Fruit fly (Drosophila melanogaster) whole organism, embryonic: Measurements from ENCODE around the gene beta'COP.

ENCODE experiments used
- BEAF-32 ChIP-seq: fragments of 200-800 bp; sonication (Bioruptor generic); optimal IDR thresholded peaks from 3 replicates; lab custom pipeline; 2017; ENCODE audit warnings: missing biosample characterization, missing genetic modification characterization, mild to moderate bottlenecking, moderate library complexity, missing genetic modification reagents
- CG10147 ChIP-seq: fragments of 200-800 bp; sonication (Bioruptor generic); optimal IDR thresholded peaks from 2 replicates; lab custom pipeline; 2019; ENCODE audit warnings: missing biosample characterization, mild to moderate bottlenecking, missing genetic modification characterization, moderate library complexity
- CG10209 ChIP-seq: fragments of 200-800 bp; sonication (Bioruptor generic); optimal IDR thresholded peaks from 3 replicates; lab custom pipeline; 2017; ENCODE audit warnings: missing biosample characterization, mild to moderate bottlenecking, missing genetic modification characterization, missing genetic modification reagents
- CG11504 ChIP-seq: fragments of 200-800 bp; sonication (Bioruptor generic); optimal IDR thresholded peaks from 3 replicates; lab custom pipeline; 2019; ENCODE audit warnings: missing biosample characterization, mild to moderate bottlenecking, missing genetic modification characterization, moderate library complexity
- CG15514 ChIP-seq: fragments of 200-800 bp; sonication (Bioruptor generic); optimal IDR thresholded peaks from 3 replicates; lab custom pipeline; 2017; ENCODE audit warnings: missing biosample characterization, missing genetic modification characterization, mild to moderate bottlenecking, moderate library complexity, missing genetic modification reagents
- CG16863 ChIP-seq: fragments of 200-800 bp; sonication (Bioruptor generic); optimal IDR thresholded peaks from 3 replicates; lab custom pipeline; 2016; ENCODE audit warnings: missing biosample characterization, missing genetic modification characterization
- CG17328 ChIP-seq: fragments of 200-800 bp; sonication (Bioruptor generic); IDR thresholded peaks from 2 replicates; pipeline ENCODE4 v1.3.6; 2022; ENCODE audit warnings: missing biosample characterization, missing genetic modification characterization
- CG17829 ChIP-seq: fragments of 200-800 bp; optimal IDR thresholded peaks from 2 replicates; lab custom pipeline; 2019; ENCODE audit warnings: missing biosample characterization, mild to moderate bottlenecking, missing genetic modification characterization, moderate library complexity
- CG33557 ChIP-seq: fragments of 200-800 bp; sonication (Bioruptor generic); optimal IDR thresholded peaks from 2 replicates; lab custom pipeline; 2019; ENCODE audit warnings: missing biosample characterization, mild to moderate bottlenecking, missing genetic modification characterization, moderate library complexity
- CG34224 ChIP-seq: fragments of 200-800 bp; sonication (Bioruptor generic); IDR thresholded peaks from 3 replicates; pipeline ENCODE4 v1.3.6; 2022; ENCODE audit warnings: missing biosample characterization, missing genetic modification characterization; ENCODE audit not compliant: partially characterized antibody
- CG4617 ChIP-seq: fragments of 200-800 bp; sonication (Bioruptor generic); optimal IDR thresholded peaks from 3 replicates; lab custom pipeline; 2016; ENCODE audit warnings: missing biosample characterization, missing genetic modification characterization, borderline replicate concordance
- CG4820 ChIP-seq: fragments of 200-800 bp; sonication (Bioruptor generic); optimal IDR thresholded peaks from 3 replicates; lab custom pipeline; 2016; ENCODE audit warnings: missing biosample characterization, missing genetic modification characterization
- CG4854 ChIP-seq: fragments of 200-800 bp; sonication (Bioruptor generic); optimal IDR thresholded peaks from 2 replicates; lab custom pipeline; 2016; ENCODE audit warnings: missing biosample characterization, missing genetic modification characterization, inconsistent platforms
- CG6683 ChIP-seq: fragments of 200-800 bp; sonication (Bioruptor generic); optimal IDR thresholded peaks from 2 replicates; lab custom pipeline; 2017; ENCODE audit warnings: missing biosample characterization, mild to moderate bottlenecking, missing genetic modification characterization, missing genetic modification reagents
- CG7963 ChIP-seq: fragments of 200-800 bp; sonication (Bioruptor generic); IDR thresholded peaks from 3 replicates; pipeline ENCODE4 v1.3.6; 2022; ENCODE audit warnings: missing biosample characterization, missing genetic modification characterization; ENCODE audit not compliant: partially characterized antibody
- CTCF ChIP-seq: fragments of 200-800 bp; sonication (Bioruptor generic); optimal IDR thresholded peaks from 2 replicates; lab custom pipeline; 2017; ENCODE audit warnings: missing biosample characterization, mild to moderate bottlenecking, missing genetic modification characterization, moderate library complexity
- Elba2 ChIP-seq: fragments of 200-800 bp; sonication (Bioruptor generic); optimal IDR thresholded peaks from 3 replicates; lab custom pipeline; 2016; ENCODE audit warnings: missing biosample characterization, missing genetic modification characterization
- Hey ChIP-seq: fragments of 200-800 bp; sonication (Bioruptor generic); optimal IDR thresholded peaks from 3 replicates; lab custom pipeline; 2018; ENCODE audit warnings: missing biosample characterization, mild to moderate bottlenecking, missing genetic modification characterization
- Hr51 ChIP-seq, 2 experiments: fragments of 200-800 bp; sonication (Bioruptor generic); optimal IDR thresholded peaks; 2 replicates in 1 of 2; 3 replicates in 1 of 2; lab custom pipeline; 2016 to 2018; ENCODE audit warnings: missing biosample characterization in 2 of 2, missing genetic modification characterization in 2 of 2, mild to moderate bottlenecking in 1 of 2, moderate library complexity in 1 of 2
- Hr78 ChIP-seq, 2 experiments: fragments of 200-800 bp in 1 of 2; fragments of >200 bp in 1 of 2; sonication (Bioruptor generic) in 1 of 2; optimal IDR thresholded peaks; 2 replicates each; lab custom pipeline; 2017 to 2019; ENCODE audit warnings: missing biosample characterization in 2 of 2, missing genetic modification characterization in 2 of 2, mild to moderate bottlenecking in 1 of 2, moderate library complexity in 1 of 2
- Meics ChIP-seq: fragments of 200-800 bp; sonication (Bioruptor generic); optimal IDR thresholded peaks from 2 replicates; lab custom pipeline; 2017; ENCODE audit warnings: missing biosample characterization, mild to moderate bottlenecking, missing genetic modification characterization
- Mes4 ChIP-seq: fragments of 200-800 bp; sonication (Bioruptor generic); optimal IDR thresholded peaks from 2 replicates; lab custom pipeline; 2016; ENCODE audit warnings: missing biosample characterization, missing genetic modification characterization
- NK7.1 ChIP-seq: fragments of 200-800 bp; sonication (Bioruptor generic); optimal IDR thresholded peaks from 3 replicates; lab custom pipeline; 2016; ENCODE audit warnings: missing biosample characterization, missing genetic modification characterization
- Usf ChIP-seq: fragments of 200-800 bp; sonication (Bioruptor generic); optimal IDR thresholded peaks from 2 replicates; lab custom pipeline; 2017; ENCODE audit warnings: missing genotype, missing biosample characterization, missing genetic modification characterization
- Xbp1 ChIP-seq: fragments of 200-800 bp; sonication (Bioruptor generic); optimal IDR thresholded peaks from 3 replicates; lab custom pipeline; 2016; ENCODE audit warnings: missing biosample characterization, mild to moderate bottlenecking, missing genetic modification characterization
- ara ChIP-seq: fragments of 200-800 bp; sonication (Bioruptor generic); IDR thresholded peaks from 2 replicates; pipeline ENCODE4 v1.3.6; 2022; ENCODE audit warnings: missing biosample characterization, missing genetic modification characterization
- ase ChIP-seq: fragments of 200-800 bp; sonication (Bioruptor generic); IDR thresholded peaks from 3 replicates; pipeline ENCODE4 v1.3.6; 2022; ENCODE audit warnings: missing biosample characterization, missing genetic modification characterization
- bcd ChIP-seq: fragments of 200-800 bp; sonication (Bioruptor generic); optimal IDR thresholded peaks from 2 replicates; lab custom pipeline; 2017; ENCODE audit warnings: missing biosample characterization, mild to moderate bottlenecking, missing genetic modification characterization
- br ChIP-seq: fragments of >200 bp; optimal IDR thresholded peaks from 2 replicates; lab custom pipeline; 2017
- ci ChIP-seq: fragments of 200-800 bp; sonication (Bioruptor generic); IDR thresholded peaks from 3 replicates; pipeline ENCODE4 v1.3.6; 2022; ENCODE audit warnings: missing biosample characterization, missing genetic modification characterization
- da ChIP-seq: fragments of 200-800 bp; sonication (Bioruptor generic); optimal IDR thresholded peaks from 2 replicates; lab custom pipeline; 2016; ENCODE audit warnings: missing biosample characterization, missing genetic modification characterization
- ewg ChIP-seq: fragments of 200-800 bp; sonication (Bioruptor generic); optimal IDR thresholded peaks from 3 replicates; lab custom pipeline; 2017; ENCODE audit warnings: mild to moderate bottlenecking, missing biosample characterization, missing genetic modification reagents, missing genetic modification characterization
- fd96Cb ChIP-seq: fragments of 200-800 bp; sonication (Bioruptor generic); optimal IDR thresholded peaks from 2 replicates; lab custom pipeline; 2018; ENCODE audit warnings: missing biosample characterization, mild to moderate bottlenecking, missing genetic modification characterization, moderate library complexity
- gem ChIP-seq: fragments of 200-800 bp; sonication (Bioruptor generic); optimal IDR thresholded peaks from 2 replicates; lab custom pipeline; 2019; ENCODE audit warnings: missing biosample characterization, mild to moderate bottlenecking, missing genetic modification characterization, moderate library complexity
- gfzf ChIP-seq: fragments of 200-800 bp; sonication (Bioruptor generic); optimal IDR thresholded peaks from 2 replicates; lab custom pipeline; 2016; ENCODE audit warnings: missing biosample characterization, mild to moderate bottlenecking, missing genetic modification characterization, moderate library complexity
- grau ChIP-seq: fragments of 200-800 bp; optimal IDR thresholded peaks from 3 replicates; lab custom pipeline; 2019; ENCODE audit warnings: missing biosample characterization, mild to moderate bottlenecking, missing genetic modification characterization, moderate library complexity
- gro ChIP-seq: fragments of 200-800 bp; sonication (Bioruptor generic); optimal IDR thresholded peaks from 2 replicates; lab custom pipeline; 2016; ENCODE audit warnings: missing biosample characterization, missing genetic modification characterization
- ham ChIP-seq: fragments of 200-800 bp; sonication (Bioruptor generic); IDR thresholded peaks from 2 replicates; pipeline ENCODE4 v1.3.6; 2022; ENCODE audit warnings: missing biosample characterization, missing genetic modification characterization
- lab ChIP-seq: fragments of 200-800 bp; sonication (Bioruptor generic); optimal IDR thresholded peaks from 3 replicates; lab custom pipeline; 2017; ENCODE audit warnings: missing biosample characterization, missing genetic modification characterization, mild to moderate bottlenecking, moderate library complexity, missing genetic modification reagents
- mirr ChIP-seq: fragments of 200-800 bp; sonication (Bioruptor generic); optimal IDR thresholded peaks from 3 replicates; lab custom pipeline; 2018; ENCODE audit warnings: missing biosample characterization, mild to moderate bottlenecking, missing genetic modification characterization
- oc ChIP-seq: fragments of 200-800 bp; sonication (Bioruptor generic); optimal IDR thresholded peaks from 2 replicates; lab custom pipeline; 2018; ENCODE audit warnings: missing biosample characterization, mild to moderate bottlenecking, missing genetic modification characterization, moderate library complexity
- onecut ChIP-seq: fragments of 200-800 bp; sonication (Bioruptor generic); IDR thresholded peaks from 2 replicates; pipeline ENCODE4 v1.3.6; 2022; ENCODE audit warnings: missing biosample characterization, missing genetic modification characterization
- pan ChIP-seq, 4 experiments: fragments of >200 bp in 3 of 4; fragments of 200-800 bp in 1 of 4; sonication (Bioruptor generic) in 1 of 4; optimal IDR thresholded peaks in 3 of 4; IDR thresholded peaks in 1 of 4; 2 replicates each; pipeline versions ENCODE4 v1.3.6 to Lab custom; 2017 to 2022; ENCODE audit warnings: missing biosample characterization in 2 of 4, missing genetic modification characterization in 2 of 4, mixed read lengths in 1 of 4
- pb ChIP-seq: fragments of 200-800 bp; sonication (Bioruptor generic); optimal IDR thresholded peaks from 3 replicates; lab custom pipeline; 2016; ENCODE audit warnings: missing biosample characterization, missing genetic modification characterization
- pho ChIP-seq: fragments of 200-800 bp; sonication (Bioruptor generic); optimal IDR thresholded peaks from 2 replicates; lab custom pipeline; 2016; ENCODE audit warnings: missing biosample characterization, missing genetic modification characterization
- pnt ChIP-seq: fragments of 200-800 bp; sonication (Bioruptor generic); optimal IDR thresholded peaks from 3 replicates; lab custom pipeline; 2016; ENCODE audit warnings: missing biosample characterization, missing genetic modification characterization
- sens ChIP-seq: fragments of 200-800 bp; sonication (Bioruptor generic); peaks from one replicate; lab custom pipeline; 2016; ENCODE audit warnings: missing biosample characterization, missing genetic modification characterization
- tap ChIP-seq: fragments of 200-800 bp; optimal IDR thresholded peaks from 3 replicates; lab custom pipeline; 2019; ENCODE audit warnings: missing biosample characterization, mild to moderate bottlenecking, missing genetic modification characterization, moderate library complexity
- tin ChIP-seq: fragments of 200-800 bp; sonication (Bioruptor generic); optimal IDR thresholded peaks from 3 replicates; lab custom pipeline; 2016; ENCODE audit warnings: missing biosample characterization, missing genetic modification characterization

The beta'COP gene

dm6 chr2L:13398614-13399161 lies 20.0 kb downstream of the beta'COP start, which contains the start of the genes CG10859 and CG7110 (continued):
- peak; percentile 18 for TF ChIP-seq CG4854 (GFP tag; lab: Kevin White, UChicago)
- no peak for TF ChIP-seq pnt (GFP tag; lab: Kevin White, UChicago)
- no peak for TF ChIP-seq fd96Cb (tag; lab: Kevin White, UChicago)
- peak; percentile 53 for TF ChIP-seq CG6683 (GFP tag; lab: Kevin White, UChicago)
- peak; percentile 48 for TF ChIP-seq CG17829 (tag; lab: Kevin White, UChicago)
- TF ChIP-seq ham = no peak
- no peak for TF ChIP-seq da
- TF ChIP-seq CG10209 (GFP tag; lab: Kevin White, UChicago) = peak; percentile 41
- TF ChIP-seq pb = peak; percentile 27
- no peak for TF ChIP-seq pan (optimal IDR thresholded peaks at IDR 0.05; lab: Kevin White, UChicago)
- peak in 1 of 2 experiments; percentile 10 for TF ChIP-seq pan (GFP tag; optimal IDR thresholded peaks at IDR 0.05 in 1 of 2, IDR thresholded peaks at IDR 0.05 in 1 of 2)
- peak; percentile 76 for TF ChIP-seq CG15514 (GFP tag; lab: Kevin White, UChicago)
- no peak for TF ChIP-seq ara (GFP tag; lab: Robert Waterston, UW)
- no peak for TF ChIP-seq CG16863 (GFP tag; lab: Kevin White, UChicago)
- no peak for TF ChIP-seq CTCF
- peak; percentile 37 for TF ChIP-seq CG10147 (GFP tag; lab: Kevin White, UChicago)
- TF ChIP-seq Mes4 (GFP tag; lab: Kevin White, UChicago) = peak; percentile 17
- TF ChIP-seq gro = peak; percentile 21
- TF ChIP-seq br = no peak
- TF ChIP-seq ewg (GFP tag; lab: Kevin White, UChicago) = peak; percentile 29
- peak; percentile 25 for TF ChIP-seq gem (tag; lab: Kevin White, UChicago)
- TF ChIP-seq CG33557 (GFP tag; lab: Kevin White, UChicago) = peak; percentile 32
- peak in 1 of 2 experiments; percentile 46 for TF ChIP-seq Hr51 (GFP tag; optimal IDR thresholded peaks at IDR 0.05; lab: Kevin White, UChicago)
- TF ChIP-seq Elba2 = peak; percentile 66
- TF ChIP-seq tin (GFP tag; lab: Kevin White, UChicago) = peak; percentile 11
- TF ChIP-seq onecut (GFP tag; lab: Robert Waterston, UW) = peak; percentile 52
- TF ChIP-seq Hr78 (GFP tag; optimal IDR thresholded peaks at IDR 0.05; lab: Kevin White, UChicago) = no peak
- TF ChIP-seq mirr = peak; percentile 55
- TF ChIP-seq Meics = peak; percentile 79
- no peak for TF ChIP-seq Usf (GFP tag; lab: Kevin White, UChicago)
- peak; percentile 88 for TF ChIP-seq ci (GFP tag; lab: Robert Waterston, UW)
- peak; percentile 14; the same call in 1 of the 2 replicates for TF ChIP-seq CG17328 (GFP tag; lab: Robert Waterston, UW)
- TF ChIP-seq NK7.1 (GFP tag; lab: Kevin White, UChicago) = no peak
- peak; percentile 63 for TF ChIP-seq bcd (GFP tag; lab: Kevin White, UChicago)
- no peak for TF ChIP-seq pho
- no peak for TF ChIP-seq CG4820 (GFP tag; lab: Kevin White, UChicago)
- TF ChIP-seq sens (GFP tag; lab: Kevin White, UChicago) = peak; percentile 21
- peak; percentile 81 for TF ChIP-seq lab (GFP tag; lab: Kevin White, UChicago)
- TF ChIP-seq ase (GFP tag; lab: Robert Waterston, UW) = no peak; the same call in 2 of the 3 replicates
- peak; percentile 86 for TF ChIP-seq gfzf
- peak; percentile 4 for TF ChIP-seq Xbp1 (GFP tag; lab: Kevin White, UChicago)
- no peak for TF ChIP-seq CG34224 (GFP tag; lab: Robert Waterston, UW)
- TF ChIP-seq CG11504 = peak; percentile 48
- no peak for TF ChIP-seq Hey (tag; lab: Kevin White, UChicago)
- peak; percentile 28 for TF ChIP-seq tap
- TF ChIP-seq oc = no peak
- TF ChIP-seq grau (tag; lab: Kevin White, UChicago) = peak; percentile 51
- peak; percentile 14 for TF ChIP-seq CG4617 (GFP tag; lab: Kevin White, UChicago)
- TF ChIP-seq CG7963 (GFP tag; lab: Robert Waterston, UW) = no peak
- peak; percentile 10 for TF ChIP-seq BEAF-32
